Worm (Caenorhabditis elegans): ENCODE measurements around the gene Y62E10A.23.

DNA sequence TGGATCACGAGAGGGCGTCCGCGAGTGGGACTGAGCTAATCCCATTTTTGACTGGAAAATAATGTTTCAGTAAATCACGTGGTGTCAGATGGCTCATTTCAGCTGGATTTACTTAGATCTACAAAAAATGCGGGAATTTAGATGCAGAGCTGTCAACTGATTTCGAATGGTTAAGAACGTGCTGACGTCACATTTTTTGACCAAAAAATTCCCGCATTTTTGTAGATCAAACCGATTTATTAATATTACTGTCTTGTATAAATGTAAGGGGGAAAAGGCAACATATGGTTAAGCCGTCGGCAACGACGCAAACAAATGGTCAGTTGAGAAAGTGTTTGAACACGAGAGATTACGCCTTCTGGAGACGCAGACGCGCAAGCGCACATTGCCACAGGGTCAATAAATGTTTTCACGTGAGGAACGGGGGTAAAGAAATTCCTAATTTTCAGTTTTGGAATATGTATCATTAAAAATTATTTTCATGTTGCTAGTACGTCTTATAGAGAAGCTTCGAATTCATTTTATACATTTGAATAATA lies 26.8 kb downstream of the Y62E10A.23 start, which contains the start of gene gcl-1:
- peak; percentile 57; the same call in 1 of the 2 replicates for TF ChIP-seq ztf-29 (GFP tag; IDR thresholded peaks at IDR 0.05)
- TF ChIP-seq flt-1 (GFP tag; IDR thresholded peaks at IDR 0.05) = no peak
- no peak for TF ChIP-seq med-1 (GFP tag; optimal IDR thresholded peaks at IDR 0.05; ENCODE audit: insufficient read depth)
